Worm (Caenorhabditis elegans): ENCODE data around the gene bus-17.

Gene bus-17

ce11 chrX:15773262-15773908, 7.2 kb upstream of the bus-17 start, which contains the start of gene Y7A5A.13 (continued):
- TF ChIP-seq egl-43 (GFP tag; IDR thresholded peaks at IDR 0.05) (peak; percentile 74), jun-1 (tag; optimal IDR thresholded peaks at IDR 0.05) (no peak), mdl-1 (tag; optimal IDR thresholded peaks at IDR 0.05) (no peak), zag-1 (tag; optimal IDR thresholded peaks at IDR 0.05) (no peak), nhr-42 (GFP tag; IDR thresholded peaks at IDR 0.05) (no peak), nhr-11 (tag; optimal IDR thresholded peaks at IDR 0.05) (no peak), Y105C5A.15 (GFP tag; IDR thresholded peaks at IDR 0.05) (no peak), zip-11 (GFP tag; IDR thresholded peaks at IDR 0.05) (0 out of 2 replicates have a peak, but pooled peaks have one; percentile 36), ceh-32 (tag; optimal IDR thresholded peaks at IDR 0.05; ENCODE audit: poor library complexity) (no peak), hif-1 (tag; optimal IDR thresholded peaks at IDR 0.05) (no peak), zfp-2 (tag; optimal IDR thresholded peaks at IDR 0.05) (no peak), daf-12 (tag; optimal IDR thresholded peaks at IDR 0.05) (no peak), ceh-20 (GFP tag; IDR thresholded peaks at IDR 0.05) (0 out of 2 replicates have a peak, but pooled peaks have one; percentile 52), ztf-7 (tag; optimal IDR thresholded peaks at IDR 0.05) (no peak), nhr-6 (tag; optimal IDR thresholded peaks at IDR 0.05) (no peak), lin-13 (GFP tag; optimal IDR thresholded peaks at IDR 0.05) (no peak), spr-1 (tag; optimal IDR thresholded peaks at IDR 0.05) (peak; percentile 35), zip-2 (tag; optimal IDR thresholded peaks at IDR 0.05) (no peak), dmd-6 (GFP tag; IDR thresholded peaks at IDR 0.05) (peak; percentile 20), D1046.2 (GFP tag; IDR thresholded peaks at IDR 0.05) (0 out of 2 replicates have a peak, but pooled peaks have one; percentile 72), ZK546.5 (tag; optimal IDR thresholded peaks at IDR 0.05) (no peak)

ce11 chrX:15772674-15773073, 6.5 kb upstream of the bus-17 start, which contains the start of gene Y7A5A.2:
TSS of gene Y7A5A.2 (minus strand) at chrX:15772735.
- no peak for TF ChIP-seq F37D6.2 (tag; optimal IDR thresholded peaks at IDR 0.05)
- no peak for TF ChIP-seq daf-16 (GFP tag; optimal IDR thresholded peaks at IDR 0.05)
- peak; percentile 53 for TF ChIP-seq daf-16 (tag; optimal IDR thresholded peaks at IDR 0.05)
- no peak for TF ChIP-seq tra-1 (GFP tag; IDR thresholded peaks at IDR 0.05)
- TF ChIP-seq mes-2 (tag; optimal IDR thresholded peaks at IDR 0.05; ENCODE audit: poor library complexity, severe bottlenecking), result no peak
- TF ChIP-seq nhr-111 (GFP tag; optimal IDR thresholded peaks at IDR 0.05), result no peak
- no peak for TF ChIP-seq Y75B8A.6 (GFP tag; IDR thresholded peaks at IDR 0.05)
- no peak for TF ChIP-seq R02D3.7 (tag; optimal IDR thresholded peaks at IDR 0.05)
- no peak for TF ChIP-seq mdt-29 (GFP tag; IDR thresholded peaks at IDR 0.05)
- no peak for TF ChIP-seq F49E8.2 (tag; optimal IDR thresholded peaks at IDR 0.05; ENCODE audit: borderline replicate concordance)
- no peak for TF ChIP-seq egl-27 (tag; optimal IDR thresholded peaks at IDR 0.05)
- no peak for TF ChIP-seq lim-7 (GFP tag; IDR thresholded peaks at IDR 0.05)
- no peak for TF ChIP-seq ama-1 (optimal IDR thresholded peaks at IDR 0.05)
- TF ChIP-seq spr-1 (tag; optimal IDR thresholded peaks at IDR 0.05), result no peak
- no peak for TF ChIP-seq rbr-2 (tag; optimal IDR thresholded peaks at IDR 0.05)
- TF ChIP-seq mxl-3 (GFP tag; optimal IDR thresholded peaks at IDR 0.05), result no peak
- no peak for TF ChIP-seq vab-7 (GFP tag; IDR thresholded peaks at IDR 0.05)
- no peak for TF ChIP-seq tag-97 (GFP tag; IDR thresholded peaks at IDR 0.05)
- TF ChIP-seq unc-62 (GFP tag; optimal IDR thresholded peaks at IDR 0.05 in 1 of 2), result peak in 1 of 2 experiments; percentile 97
- TF ChIP-seq unc-62 (tag; optimal IDR thresholded peaks at IDR 0.05), result no peak
- TF ChIP-seq egl-43 (GFP tag; IDR thresholded peaks at IDR 0.05), result no peak
- no peak for TF ChIP-seq hlh-30 (tag; optimal IDR thresholded peaks at IDR 0.05; ENCODE audit: insufficient read depth)
- no peak for TF ChIP-seq sdz-12 (GFP tag; optimal IDR thresholded peaks at IDR 0.05)
- no peak for TF ChIP-seq pha-4 (GFP tag; IDR thresholded peaks at IDR 0.05)
- TF ChIP-seq pha-4 (tag; optimal IDR thresholded peaks at IDR 0.05), result no peak
- TF ChIP-seq dve-1 (tag; optimal IDR thresholded peaks at IDR 0.05; ENCODE audit: insufficient read depth), result peak; percentile 38
- no peak for TF ChIP-seq snpc-1.2 (GFP tag; IDR thresholded peaks at IDR 0.05)
- TF ChIP-seq zfp-3 (GFP tag; conservative IDR thresholded peaks at IDR 0.05), result no peak
- TF ChIP-seq nhr-28 (tag; optimal IDR thresholded peaks at IDR 0.05), result peak; percentile 9
- TF ChIP-seq nhr-6 (tag; optimal IDR thresholded peaks at IDR 0.05), result no peak
- no peak for TF ChIP-seq aha-1 (tag)

Data from whole organism, L4 larva.